Fruit fly (Drosophila melanogaster) whole organism, embryonic: ENCODE data around the gene RpL8.

Experiments
- Blimp-1 ChIP-seq: fragments of 200-800 bp; sonication (Bioruptor generic); optimal IDR thresholded peaks from 3 replicates; lab custom pipeline; 2018; ENCODE audit warnings: missing biosample characterization, missing genetic modification characterization, mild to moderate bottlenecking, moderate library complexity, missing genetic modification reagents
- CG11398 ChIP-seq: fragments of 200-800 bp; sonication (Bioruptor generic); optimal IDR thresholded peaks from 2 replicates; lab custom pipeline; 2016; ENCODE audit warnings: missing biosample characterization, missing genetic modification characterization
- CG12155 ChIP-seq: fragments of 200-800 bp; sonication (Bioruptor generic); optimal IDR thresholded peaks from 3 replicates; lab custom pipeline; 2016; ENCODE audit warnings: missing biosample characterization, missing genetic modification characterization
- CG12299 ChIP-seq: fragments of 200-800 bp; sonication (Bioruptor generic); optimal IDR thresholded peaks from 2 replicates; lab custom pipeline; 2018; ENCODE audit warnings: missing biosample characterization, mild to moderate bottlenecking, missing genetic modification characterization
- CG13424 ChIP-seq: fragments of 200-800 bp; sonication (Bioruptor generic); optimal IDR thresholded peaks from 2 replicates; lab custom pipeline; 2019; ENCODE audit warnings: missing biosample characterization, mild to moderate bottlenecking, missing genetic modification characterization, moderate library complexity
- CG14667 ChIP-seq: fragments of 200-800 bp; sonication (Bioruptor generic); IDR thresholded peaks from 2 replicates; pipeline ENCODE4 v1.3.6; 2022; ENCODE audit warnings: missing biosample characterization, missing genetic modification characterization
- CG14860 ChIP-seq: fragments of 200-800 bp; sonication (Bioruptor generic); IDR thresholded peaks from 3 replicates; pipeline ENCODE4 v1.3.6; 2022; ENCODE audit warnings: missing biosample characterization, missing genetic modification characterization; ENCODE audit not compliant: partially characterized antibody
- CG1647 ChIP-seq: fragments of 200-800 bp; sonication (Bioruptor generic); optimal IDR thresholded peaks from 3 replicates; lab custom pipeline; 2016; ENCODE audit warnings: missing biosample characterization, missing genetic modification characterization
- CG17612 ChIP-seq: fragments of 200-800 bp; sonication (Bioruptor generic); IDR thresholded peaks from 2 replicates; pipeline ENCODE4 v1.3.6; 2022; ENCODE audit warnings: missing biosample characterization, missing genetic modification characterization
- CG18599 ChIP-seq: fragments of 200-800 bp; sonication (Bioruptor generic); optimal IDR thresholded peaks from 3 replicates; lab custom pipeline; 2017; ENCODE audit warnings: missing biosample characterization, missing genetic modification characterization, mild to moderate bottlenecking, moderate library complexity, missing genetic modification reagents
- CG18619 ChIP-seq: fragments of 200-800 bp; sonication (Bioruptor generic); optimal IDR thresholded peaks from 3 replicates; lab custom pipeline; 2017; ENCODE audit warnings: missing biosample characterization, mild to moderate bottlenecking, missing genetic modification characterization
- CG3838 ChIP-seq: fragments of 200-800 bp; sonication (Bioruptor generic); optimal IDR thresholded peaks from 3 replicates; lab custom pipeline; 2016; ENCODE audit warnings: missing biosample characterization, missing genetic modification characterization
- CG4854 ChIP-seq: fragments of 200-800 bp; sonication (Bioruptor generic); optimal IDR thresholded peaks from 2 replicates; lab custom pipeline; 2016; ENCODE audit warnings: missing biosample characterization, missing genetic modification characterization, inconsistent platforms
- CG6791 ChIP-seq: fragments of 200-800 bp; sonication (Bioruptor generic); IDR thresholded peaks from 3 replicates; pipeline ENCODE4 v1.3.6; 2022; ENCODE audit warnings: missing biosample characterization, missing genetic modification characterization; ENCODE audit not compliant: partially characterized antibody
- CG8281 ChIP-seq: fragments of 200-800 bp; sonication (Bioruptor generic); optimal IDR thresholded peaks from 2 replicates; lab custom pipeline; 2018; ENCODE audit warnings: missing biosample characterization, mild to moderate bottlenecking, missing genetic modification characterization, moderate library complexity
- CG9817 ChIP-seq: fragments of 200-800 bp; sonication (Bioruptor generic); optimal IDR thresholded peaks from 2 replicates; lab custom pipeline; 2018; ENCODE audit warnings: missing biosample characterization, mild to moderate bottlenecking, missing genetic modification characterization, moderate library complexity
- CG9876 ChIP-seq: fragments of 200-800 bp; sonication (Bioruptor generic); optimal IDR thresholded peaks from 2 replicates; lab custom pipeline; 2016; ENCODE audit warnings: missing biosample characterization, missing genetic modification characterization
- CkIIα-i1 ChIP-seq: fragments of 200-800 bp; sonication (Bioruptor generic); IDR thresholded peaks from 2 replicates; pipeline ENCODE4 v1.3.6; 2022; ENCODE audit warnings: missing biosample characterization, missing genetic modification characterization
- Deaf1 ChIP-seq: fragments of 200-800 bp; optimal IDR thresholded peaks from 3 replicates; lab custom pipeline; 2019; ENCODE audit warnings: missing biosample characterization, mild to moderate bottlenecking, missing genetic modification characterization, moderate library complexity
- E2f1 ChIP-seq: fragments of 200-800 bp; sonication (Bioruptor generic); IDR thresholded peaks from 2 replicates; pipeline ENCODE4 v1.3.6; 2022; ENCODE audit warnings: missing biosample characterization, missing genetic modification characterization
- HHEX ChIP-seq: fragments of 200-800 bp; sonication (Bioruptor generic); optimal IDR thresholded peaks from 3 replicates; lab custom pipeline; 2017; ENCODE audit warnings: missing biosample characterization, mild to moderate bottlenecking, missing genetic modification characterization, missing genetic modification reagents
- HLH3B ChIP-seq: fragments of 200-800 bp; sonication (Bioruptor generic); IDR thresholded peaks from 2 replicates; pipeline ENCODE4 v1.3.6; 2022; ENCODE audit warnings: missing biosample characterization, missing genetic modification characterization
- MESR4 ChIP-seq: fragments of 200-800 bp; sonication (Bioruptor generic); optimal IDR thresholded peaks from 2 replicates; lab custom pipeline; 2018; ENCODE audit warnings: missing biosample characterization, mild to moderate bottlenecking, missing genetic modification characterization, moderate library complexity
- Mes4 ChIP-seq: fragments of 200-800 bp; sonication (Bioruptor generic); optimal IDR thresholded peaks from 2 replicates; lab custom pipeline; 2016; ENCODE audit warnings: missing biosample characterization, missing genetic modification characterization
- Taf1 ChIP-seq: fragments of 200-800 bp; sonication (Bioruptor generic); IDR thresholded peaks from 2 replicates; pipeline ENCODE4 v1.3.6; 2022; ENCODE audit warnings: missing biosample characterization, missing genetic modification characterization
- bbx ChIP-seq: fragments of 200-800 bp; sonication (Bioruptor generic); IDR thresholded peaks from 2 replicates; pipeline ENCODE4 v1.3.6; 2022; ENCODE audit warnings: missing biosample characterization, missing genetic modification characterization; ENCODE audit not compliant: partially characterized antibody
- cad ChIP-seq: fragments of >200 bp; optimal IDR thresholded peaks from 2 replicates; lab custom pipeline; 2017; ENCODE audit warnings: missing biosample characterization, missing genetic modification characterization
- dm ChIP-seq: fragments of 200-800 bp; sonication (Bioruptor generic); optimal IDR thresholded peaks from 3 replicates; lab custom pipeline; 2016; ENCODE audit warnings: missing biosample characterization, missing genetic modification characterization
- gt ChIP-seq: fragments of 200-800 bp; sonication (Bioruptor generic); IDR thresholded peaks from 2 replicates; pipeline ENCODE4 v1.3.6; 2022; ENCODE audit warnings: missing biosample characterization, missing genetic modification characterization
- her ChIP-seq: fragments of 200-800 bp; sonication (Bioruptor generic); optimal IDR thresholded peaks from 2 replicates; lab custom pipeline; 2016; ENCODE audit warnings: missing biosample characterization, missing genetic modification characterization
- ind ChIP-seq: fragments of 200-800 bp; sonication (Bioruptor generic); optimal IDR thresholded peaks from 3 replicates; lab custom pipeline; 2016; ENCODE audit warnings: missing biosample characterization, missing genetic modification characterization
- jigr1 ChIP-seq: fragments of 200-800 bp; sonication (Bioruptor generic); IDR thresholded peaks from 3 replicates; pipeline ENCODE4 v1.3.6; 2022; ENCODE audit warnings: missing biosample characterization, missing genetic modification characterization
- kah ChIP-seq: fragments of 200-800 bp; sonication (Bioruptor generic); optimal IDR thresholded peaks from 2 replicates; lab custom pipeline; 2018; ENCODE audit warnings: missing biosample characterization, mild to moderate bottlenecking, missing genetic modification characterization
- ken ChIP-seq: fragments of 200-800 bp; sonication (Bioruptor generic); IDR thresholded peaks from 3 replicates; pipeline ENCODE4 v1.3.6; 2022; ENCODE audit warnings: missing biosample characterization, missing genetic modification characterization
- lilli ChIP-seq: fragments of 200-800 bp; sonication (Bioruptor generic); optimal IDR thresholded peaks from 3 replicates; lab custom pipeline; 2016; ENCODE audit warnings: missing biosample characterization, missing genetic modification characterization
- lov ChIP-seq, 2 experiments: fragments of 200-800 bp in 1 of 2; fragments of >200 bp in 1 of 2; sonication (Bioruptor generic) in 1 of 2; IDR thresholded peaks in 1 of 2; optimal IDR thresholded peaks in 1 of 2; 2 replicates in 1 of 2; 3 replicates in 1 of 2; pipeline versions ENCODE4 v1.3.6 to Lab custom; 2017 to 2022; ENCODE audit warnings: missing biosample characterization in 1 of 2, missing genetic modification characterization in 1 of 2
- pan ChIP-seq, 4 experiments: fragments of >200 bp in 3 of 4; fragments of 200-800 bp in 1 of 4; sonication (Bioruptor generic) in 1 of 4; optimal IDR thresholded peaks in 3 of 4; IDR thresholded peaks in 1 of 4; 2 replicates each; pipeline versions ENCODE4 v1.3.6 to Lab custom; 2017 to 2022; ENCODE audit warnings: missing biosample characterization in 2 of 4, missing genetic modification characterization in 2 of 4, mixed read lengths in 1 of 4
- repo ChIP-seq: fragments of 200-800 bp; sonication (Bioruptor generic); optimal IDR thresholded peaks from 2 replicates; lab custom pipeline; 2016; ENCODE audit warnings: missing biosample characterization, missing genetic modification characterization
- ro ChIP-seq: fragments of 200-800 bp; sonication (Bioruptor generic); IDR thresholded peaks from 2 replicates; pipeline ENCODE4 v1.3.6; 2022; ENCODE audit warnings: missing biosample characterization, missing genetic modification characterization
- row ChIP-seq: fragments of 200-800 bp; sonication (Bioruptor generic); IDR thresholded peaks from 3 replicates; pipeline ENCODE4 v1.3.6; 2022; ENCODE audit warnings: missing biosample characterization, missing genetic modification characterization
- scrt ChIP-seq: fragments of 200-800 bp; sonication (Bioruptor generic); optimal IDR thresholded peaks from 2 replicates; lab custom pipeline; 2018; ENCODE audit warnings: missing biosample characterization, mild to moderate bottlenecking, missing genetic modification characterization, moderate library complexity
- sens-2 ChIP-seq: fragments of 200-800 bp; sonication (Bioruptor generic); IDR thresholded peaks from 2 replicates; pipeline ENCODE4 v1.3.6; 2022; ENCODE audit warnings: missing biosample characterization, missing genetic modification characterization
- slp2 ChIP-seq: fragments of 200-800 bp; sonication (Bioruptor generic); optimal IDR thresholded peaks from 2 replicates; lab custom pipeline; 2016; ENCODE audit warnings: missing biosample characterization, missing genetic modification characterization
- sug ChIP-seq: fragments of 200-800 bp; optimal IDR thresholded peaks from 2 replicates; lab custom pipeline; 2019; ENCODE audit warnings: missing biosample characterization, mild to moderate bottlenecking, missing genetic modification characterization, moderate library complexity
- tll ChIP-seq, 2 experiments: fragments of 200-800 bp in 1 of 2; fragments of >200 bp in 1 of 2; sonication (Bioruptor generic) in 1 of 2; optimal IDR thresholded peaks; 2 replicates each; lab custom pipeline; 2017 to 2019; ENCODE audit warnings: missing biosample characterization in 2 of 2, missing genetic modification characterization in 2 of 2, mild to moderate bottlenecking in 1 of 2, moderate library complexity in 1 of 2
- wek ChIP-seq: fragments of 200-800 bp; sonication (Bioruptor generic); optimal IDR thresholded peaks from 3 replicates; lab custom pipeline; 2018; ENCODE audit warnings: missing biosample characterization, mild to moderate bottlenecking, missing genetic modification characterization, moderate library complexity
- zen ChIP-seq: fragments of 200-800 bp; sonication (Bioruptor generic); optimal IDR thresholded peaks from 3 replicates; lab custom pipeline; 2018; ENCODE audit warnings: missing biosample characterization, mild to moderate bottlenecking, missing genetic modification characterization, moderate library complexity

The RpL8 gene

DNA sequence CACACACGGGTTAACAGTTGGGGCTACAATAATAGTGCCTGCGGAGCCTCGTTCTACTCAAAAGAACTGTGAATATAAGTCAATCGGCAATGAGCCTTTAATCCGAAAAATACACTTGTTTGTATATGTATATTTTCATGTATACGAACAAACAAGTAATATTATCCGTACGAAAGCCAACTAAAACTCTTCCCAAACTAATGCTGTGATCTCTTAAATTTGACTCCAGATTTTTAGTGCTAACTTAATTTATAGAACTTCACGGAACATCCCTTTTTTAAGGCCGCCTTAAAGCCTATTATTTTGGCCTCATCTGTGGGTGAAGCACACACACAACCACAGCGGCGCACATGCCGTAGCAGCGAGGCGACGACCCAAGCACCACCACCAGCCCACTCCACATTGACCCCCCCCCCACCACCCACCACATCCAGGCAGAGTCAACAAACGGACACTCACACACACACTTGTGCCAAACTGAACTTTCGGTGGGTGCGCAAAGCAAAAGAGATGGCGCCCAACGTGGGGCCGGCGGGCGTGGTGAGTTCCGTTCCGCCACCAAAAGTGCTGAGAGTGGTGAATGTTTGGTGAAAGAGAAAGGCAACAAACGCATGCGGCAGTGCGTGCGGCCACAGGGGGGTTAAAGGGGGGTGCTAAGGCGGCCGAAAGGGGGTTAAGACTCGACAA is 3.0 kb upstream of the RpL8 start (continued):
- TF ChIP-seq Mes4 (GFP tag; lab: Kevin White, UChicago) (peak; percentile 77), CG3838 (GFP tag; lab: Kevin White, UChicago) (peak; percentile 40), lilli (peak; percentile 70), ken (GFP tag; lab: Robert Waterston, UW) (0 out of 3 replicates have a peak, but pooled peaks have one; percentile 3), CG4854 (GFP tag; lab: Kevin White, UChicago) (peak; percentile 46), CG11398 (GFP tag; lab: Kevin White, UChicago) (peak; percentile 48), row (peak; percentile 81), E2f1 (peak; percentile 73), ind (GFP tag; lab: Kevin White, UChicago) (peak; percentile 79), HLH3B (GFP tag; lab: Robert Waterston, UW) (peak; percentile 60), CG12155 (GFP tag; lab: Kevin White, UChicago) (peak; percentile 43), ro (GFP tag; lab: Robert Waterston, UW) (0 out of 2 replicates have a peak, but pooled peaks have one; percentile 30), CkIIα-i1 (no peak), kah (GFP tag; lab: Kevin White, UChicago) (peak; percentile 60), wek (GFP tag; lab: Kevin White, UChicago) (peak; percentile 40), slp2 (peak; percentile 76), scrt (peak; percentile 69), CG6791 (0 out of 3 replicates have a peak, but pooled peaks have one; percentile 41), CG12299 (tag; lab: Kevin White, UChicago) (peak; percentile 65), Deaf1 (tag; lab: Kevin White, UChicago) (peak; percentile 45), CG18619 (peak; percentile 87), CG14860 (GFP tag; lab: Robert Waterston, UW) (no peak), dm (GFP tag; lab: Kevin White, UChicago) (peak; percentile 68), Taf1 (GFP tag; lab: Robert Waterston, UW) (no peak), CG8281 (peak; percentile 62), Blimp-1 (GFP tag; lab: Kevin White, UChicago) (peak; percentile 66), sens-2 (no peak), CG17612 (GFP tag; lab: Robert Waterston, UW) (no peak), zen (peak; percentile 31), her (GFP tag; lab: Kevin White, UChicago) (no peak), HHEX (GFP tag; lab: Kevin White, UChicago) (peak; percentile 85), CG18599 (GFP tag; lab: Kevin White, UChicago) (peak; percentile 92), bbx (GFP tag; lab: Robert Waterston, UW) (peak; percentile 36; the same call in 1 of the 2 replicates), jigr1 (GFP tag; lab: Robert Waterston, UW) (peak; percentile 57; the same call in 2 of the 3 replicates), repo (peak; percentile 55), gt (peak; percentile 37; the same call in 1 of the 2 replicates), sug (peak; percentile 62), tll (GFP tag; optimal IDR thresholded peaks at IDR 0.05; lab: Kevin White, UChicago) (no peak), MESR4 (no peak), lov (optimal IDR thresholded peaks at IDR 0.05; lab: Kevin White, UChicago) (no peak), lov (GFP tag; IDR thresholded peaks at IDR 0.05; lab: Robert Waterston, UW) (peak; percentile 65; the same call in 1 of the 3 replicates), cad (no peak), CG14667 (GFP tag; lab: Robert Waterston, UW) (peak; percentile 40; the same call in 1 of the 2 replicates), pan (optimal IDR thresholded peaks at IDR 0.05; lab: Kevin White, UChicago) (no peak), pan (GFP tag; optimal IDR thresholded peaks at IDR 0.05 in 1 of 2, IDR thresholded peaks at IDR 0.05 in 1 of 2) (peak in 1 of 2 experiments; percentile 72), CG13424 (tag; lab: Kevin White, UChicago) (peak; percentile 89), CG9817 (tag; lab: Kevin White, UChicago) (peak; percentile 70), CG9876 (GFP tag; lab: Kevin White, UChicago) (peak; percentile 51), CG1647 (GFP tag; lab: Kevin White, UChicago) (peak; percentile 54)
